Worm (Caenorhabditis elegans) whole organism, late embryonic: ENCODE data around the gene B0507.7.

ENCODE experiments used
- C08G9.2 ChIP-seq: sonication (generic microtip); optimal IDR thresholded peaks from 2 replicates; lab custom pipeline; 2016; ENCODE audit warnings: mild to moderate bottlenecking, missing genetic modification characterization, moderate library complexity, missing compliant biosample characterization
- C38D4.7 ChIP-seq: fragments of 200-800 bp; sonication (Bioruptor generic); optimal IDR thresholded peaks from 2 replicates; lab custom pipeline; 2018; ENCODE audit warnings: mild to moderate bottlenecking, missing genetic modification characterization, moderate library complexity, missing compliant biosample characterization
- K02D7.2 ChIP-seq: sonication (generic microtip); optimal IDR thresholded peaks from 2 replicates; lab custom pipeline; 2017; ENCODE audit warnings: mild to moderate bottlenecking, missing genetic modification characterization, missing compliant biosample characterization
- ahr-1 ChIP-seq: sonication (generic microtip); optimal IDR thresholded peaks from 2 replicates; lab custom pipeline; 2016; ENCODE audit warnings: missing genetic modification characterization, missing compliant biosample characterization
- ama-1 ChIP-seq: fragments of 150-350 bp; optimal IDR thresholded peaks from 2 replicates; lab custom pipeline; 2014
- ceh-2 ChIP-seq: sonication (generic microtip); optimal IDR thresholded peaks from 2 replicates; lab custom pipeline; 2016; ENCODE audit warnings: missing genotype, missing genetic modification characterization, missing compliant biosample characterization
- ceh-31 ChIP-seq: sonication (generic microtip); optimal IDR thresholded peaks from 2 replicates; lab custom pipeline; 2016; ENCODE audit warnings: missing genetic modification characterization, missing compliant biosample characterization
- ceh-34 ChIP-seq: sonication (generic microtip); optimal IDR thresholded peaks from 2 replicates; lab custom pipeline; 2016; ENCODE audit warnings: mild to moderate bottlenecking, missing genetic modification characterization, missing compliant biosample characterization
- ceh-6 ChIP-seq: fragments of 200-800 bp; sonication (Bioruptor generic); optimal IDR thresholded peaks from 2 replicates; lab custom pipeline; 2018; ENCODE audit warnings: mild to moderate bottlenecking, missing genetic modification characterization, missing compliant biosample characterization
- dmd-4 ChIP-seq: sonication (generic microtip); optimal IDR thresholded peaks from 2 replicates; lab custom pipeline; 2016; ENCODE audit warnings: borderline replicate concordance, missing genetic modification characterization, missing compliant biosample characterization
- dve-1 ChIP-seq: sonication (generic microtip); optimal IDR thresholded peaks from 2 replicates; lab custom pipeline; 2017; ENCODE audit warnings: antibody characterized with exemption, mild to moderate bottlenecking, missing genetic modification characterization, missing compliant biosample characterization
- elt-2 ChIP-seq: sonication (generic microtip); optimal IDR thresholded peaks from 2 replicates; lab custom pipeline; 2016; ENCODE audit warnings: missing genetic modification reagents, missing genetic modification characterization, missing compliant biosample characterization
- ets-4 ChIP-seq: sonication (generic microtip); optimal IDR thresholded peaks from 2 replicates; lab custom pipeline; 2016; ENCODE audit warnings: missing genetic modification characterization, missing compliant biosample characterization
- eyg-1 ChIP-seq: sonication (generic microtip); optimal IDR thresholded peaks from 2 replicates; lab custom pipeline; 2016; ENCODE audit warnings: missing genotype, missing genetic modification characterization, missing compliant biosample characterization
- fkh-10 ChIP-seq: fragments of 150-350 bp; optimal IDR thresholded peaks from 2 replicates; lab custom pipeline; 2014; ENCODE audit warnings: missing biosample characterization, missing genetic modification reagents, missing genetic modification characterization
- gmeb-2 ChIP-seq: sonication (generic microtip); optimal IDR thresholded peaks from 2 replicates; lab custom pipeline; 2016; ENCODE audit warnings: missing genetic modification characterization, inconsistent platforms, missing compliant biosample characterization
- hlh-15 ChIP-seq: sonication (generic microtip); optimal IDR thresholded peaks from 2 replicates; lab custom pipeline; 2016; ENCODE audit warnings: missing genetic modification characterization, missing compliant biosample characterization
- mec-3 ChIP-seq: sonication (generic microtip); optimal IDR thresholded peaks from 2 replicates; lab custom pipeline; 2016; ENCODE audit warnings: borderline replicate concordance, missing genetic modification characterization, missing compliant biosample characterization
- nhr-11 ChIP-seq: fragments of 150-350 bp; optimal IDR thresholded peaks from 2 replicates; lab custom pipeline; 2014; ENCODE audit warnings: missing biosample characterization, missing genetic modification characterization
- odd-2 ChIP-seq: sonication (generic microtip); optimal IDR thresholded peaks from 2 replicates; lab custom pipeline; 2017; ENCODE audit warnings: antibody characterized with exemption, mild to moderate bottlenecking, missing genetic modification characterization, missing compliant biosample characterization
- pag-3 ChIP-seq: sonication (generic microtip); optimal IDR thresholded peaks from 2 replicates; lab custom pipeline; 2016; ENCODE audit warnings: missing compliant biosample characterization, missing genetic modification characterization, borderline replicate concordance
- pax-1 ChIP-seq: fragments of 150-350 bp; optimal IDR thresholded peaks from 2 replicates; lab custom pipeline; 2014; ENCODE audit warnings: missing biosample characterization, missing genetic modification characterization
- pha-2 ChIP-seq: sonication (generic microtip); optimal IDR thresholded peaks from 2 replicates; lab custom pipeline; 2017; ENCODE audit warnings: mild to moderate bottlenecking, missing genetic modification characterization, missing compliant biosample characterization
- pros-1 ChIP-seq: fragments of 150-350 bp; optimal IDR thresholded peaks from 2 replicates; lab custom pipeline; 2014; ENCODE audit warnings: missing biosample characterization, missing genetic modification reagents, missing genetic modification characterization
- rnt-1 ChIP-seq: sonication (generic microtip); optimal IDR thresholded peaks from 2 replicates; lab custom pipeline; 2016; ENCODE audit warnings: missing genetic modification characterization, missing compliant biosample characterization
- sox-4 ChIP-seq: sonication (generic microtip); optimal IDR thresholded peaks from 2 replicates; lab custom pipeline; 2017; ENCODE audit warnings: mild to moderate bottlenecking, missing genetic modification characterization, inconsistent platforms, missing compliant biosample characterization
- syd-9 ChIP-seq: sonication (generic microtip); optimal IDR thresholded peaks from 2 replicates; lab custom pipeline; 2016; ENCODE audit warnings: mild to moderate bottlenecking, missing genetic modification characterization, moderate library complexity, missing compliant biosample characterization
- unc-42 ChIP-seq: sonication (generic microtip); optimal IDR thresholded peaks from 2 replicates; lab custom pipeline; 2016; ENCODE audit warnings: missing genotype, missing genetic modification characterization, missing compliant biosample characterization
- unc-55 ChIP-seq: sonication (generic microtip); optimal IDR thresholded peaks from 2 replicates; lab custom pipeline; 2017; ENCODE audit warnings: missing biosample characterization, missing genetic modification reagents, missing genetic modification characterization
- ztf-16 ChIP-seq: sonication (generic microtip); optimal IDR thresholded peaks from 2 replicates; lab custom pipeline; 2017; ENCODE audit warnings: missing genetic modification characterization, missing compliant biosample characterization

Gene B0507.7

DNA sequence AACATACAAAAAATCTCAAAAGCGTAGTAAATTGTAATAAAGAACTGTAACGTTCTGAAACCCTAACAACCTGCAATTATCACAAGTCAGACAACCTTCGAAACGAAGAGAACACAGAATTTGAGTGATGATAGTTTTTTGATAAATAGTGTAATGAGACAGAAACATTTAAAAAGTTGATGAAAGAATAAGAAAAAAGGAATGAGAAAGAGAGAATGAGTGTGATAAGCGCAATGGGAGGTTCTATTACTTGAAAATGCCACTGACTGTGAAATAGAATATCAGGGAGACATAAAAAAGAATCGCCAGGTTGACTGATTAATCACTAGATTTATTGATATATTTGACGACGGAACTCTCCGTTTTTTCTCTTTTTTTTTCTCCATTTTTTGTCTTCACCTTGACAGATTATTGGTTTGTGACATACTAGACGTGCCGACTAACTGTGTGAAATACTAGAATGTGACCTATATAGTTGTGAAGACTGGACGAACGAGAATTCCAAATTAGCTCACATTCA is 40.8 kb upstream of the B0507.7 start (continued):
- no peak for TF ChIP-seq dmd-4 (tag; lab: Kevin White, UChicago)
- no peak for TF ChIP-seq syd-9 (tag; lab: Kevin White, UChicago)
- no peak for TF ChIP-seq pha-2 (tag; lab: Kevin White, UChicago)
- TF ChIP-seq, all 69 proteins: peak for 0

DNA sequence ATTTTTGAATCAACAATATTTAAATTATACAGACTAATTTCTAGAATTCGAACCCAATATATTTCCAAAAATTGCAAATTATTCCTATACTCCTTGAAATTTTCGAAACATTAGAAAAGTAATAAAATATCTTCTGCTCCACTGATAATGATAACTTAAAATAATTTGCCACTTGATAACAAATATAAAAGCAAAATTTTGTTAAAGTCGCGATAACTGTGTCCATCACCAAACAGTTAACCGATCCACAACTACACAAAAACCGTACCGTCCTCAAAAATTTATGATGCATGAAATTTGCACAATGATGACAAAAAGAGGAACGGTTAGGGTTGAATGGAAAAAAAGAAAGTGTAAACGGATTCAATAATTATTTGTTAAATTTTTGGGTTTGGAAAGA is 40.0 kb upstream of the B0507.7 start:
- TF ChIP-seq ahr-1 (no peak), ama-1 (lab: Kevin White, UChicago) (no peak)

DNA sequence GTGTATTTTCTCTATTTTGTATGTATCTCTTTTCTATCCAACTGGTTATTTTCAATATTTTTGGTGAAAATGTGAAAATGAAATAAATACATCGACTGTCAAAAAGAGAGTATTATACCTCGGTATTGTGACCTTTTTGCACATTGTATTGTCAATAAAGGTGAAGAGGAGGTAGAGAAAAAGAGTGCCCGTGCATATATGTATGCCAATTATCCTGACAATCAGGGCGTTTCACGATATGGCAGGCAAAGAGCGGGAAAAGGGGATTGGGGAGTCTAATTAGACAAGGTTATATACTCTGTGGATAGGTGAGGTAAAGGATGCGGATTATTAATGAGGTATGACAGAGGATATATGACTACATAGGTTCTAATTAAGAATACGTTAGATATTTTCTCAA is 38.4 kb upstream of the B0507.7 start:
- TF ChIP-seq ceh-31 (tag; lab: Kevin White, UChicago) (peak; percentile 49), ets-4 (no peak)
- TF ChIP-seq, all 69 proteins: peak for 1

DNA sequence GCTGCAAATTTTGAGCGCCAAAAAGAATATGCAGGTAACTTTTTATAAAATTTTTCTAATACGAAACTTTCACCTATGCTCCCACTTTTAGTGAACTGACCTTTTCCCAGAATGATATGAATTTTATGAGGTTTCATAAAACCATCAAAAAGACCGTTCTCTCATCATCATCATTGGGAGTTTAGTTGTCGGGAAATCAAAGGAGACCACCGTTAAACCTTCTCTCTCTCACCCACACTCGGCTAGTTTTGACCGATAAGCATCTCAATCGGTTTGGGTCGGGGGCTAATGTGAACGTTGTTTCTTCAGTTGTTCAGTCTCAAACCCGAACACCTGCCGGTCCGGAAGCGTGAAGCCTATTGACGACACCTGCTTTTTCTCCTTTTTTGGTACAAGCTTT is 37.7 kb upstream of the B0507.7 start:
- TF ChIP-seq rnt-1 (tag; lab: Kevin White, UChicago) (no peak), C08G9.2 (tag; lab: Kevin White, UChicago) (no peak), ceh-2 (no peak), hlh-15 (tag; lab: Kevin White, UChicago) (no peak), sox-4 (no peak), pag-3 (tag; lab: Kevin White, UChicago) (no peak), unc-55 (GFP tag; lab: Kevin White, UChicago) (no peak), pax-1 (tag; lab: Kevin White, UChicago) (no peak), unc-42 (no peak), ceh-6 (GFP tag; lab: Kevin White, UChicago) (no peak), K02D7.2 (tag; lab: Kevin White, UChicago) (no peak)

DNA sequence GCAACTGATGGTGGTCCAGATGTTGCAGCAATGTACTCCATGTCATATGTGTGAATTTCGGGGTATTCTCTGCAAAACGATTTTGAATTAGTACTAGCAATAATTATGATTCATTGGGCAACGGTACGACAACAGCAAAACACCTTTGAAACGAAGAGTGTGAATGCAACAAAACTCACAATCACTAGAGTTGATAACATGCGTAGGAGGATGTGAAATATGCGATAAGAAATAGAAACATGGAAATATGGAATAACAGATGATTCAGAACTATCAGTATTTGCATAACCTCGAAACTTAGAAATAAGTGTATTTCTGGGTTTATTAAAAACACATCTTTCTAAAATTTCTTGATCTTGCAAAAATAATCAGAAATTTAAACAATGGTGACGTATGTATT is 37.0 kb upstream of the B0507.7 start:
- TF ChIP-seq pros-1 (tag; lab: Kevin White, UChicago) (no peak), ztf-16 (no peak), elt-2 (tag; lab: Kevin White, UChicago) (peak; percentile 27), dve-1 (tag; lab: Kevin White, UChicago) (no peak)

DNA sequence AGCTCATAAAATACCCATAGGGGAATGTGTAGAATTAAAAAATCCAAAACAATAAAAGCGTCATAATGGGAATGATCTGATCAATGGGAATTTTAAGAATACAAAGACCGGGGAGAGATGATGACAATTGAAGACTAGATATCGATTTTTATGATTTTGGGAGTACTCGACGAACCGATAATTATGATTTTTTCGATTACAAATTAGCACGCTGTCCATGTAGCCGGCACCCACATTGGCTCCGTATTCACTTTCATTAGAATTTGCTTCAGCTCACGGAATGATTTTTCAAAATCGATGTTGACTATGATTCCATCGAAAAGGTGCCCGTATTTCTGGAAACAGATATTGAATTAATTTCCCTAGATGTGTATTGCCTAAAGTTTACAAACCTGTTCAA is 34.3 kb upstream of the B0507.7 start:
- TF ChIP-seq eyg-1 (tag; lab: Kevin White, UChicago) (no peak), C38D4.7 (GFP tag; lab: Kevin White, UChicago) (no peak), ama-1 (lab: Kevin White, UChicago) (peak; percentile 42), gmeb-2 (tag; lab: Kevin White, UChicago) (no peak)

DNA sequence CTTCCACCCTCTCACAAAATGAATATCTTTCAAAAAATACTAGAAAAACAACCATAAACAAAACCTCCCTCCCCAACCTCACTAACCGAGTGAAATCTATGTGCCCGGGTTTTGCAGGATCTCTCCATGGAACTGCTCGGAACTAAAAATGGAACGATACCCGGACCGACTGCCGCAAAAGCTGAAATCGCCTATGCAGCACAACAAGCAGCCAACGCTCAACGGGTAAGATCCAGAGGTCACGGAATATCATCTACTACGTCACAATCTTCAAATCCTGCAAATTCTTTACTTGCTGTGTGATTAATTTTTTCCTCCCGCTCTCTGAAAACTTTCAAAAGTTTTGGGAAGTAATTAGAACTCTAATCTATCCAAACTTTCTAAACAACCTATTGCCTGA is 30.8 kb upstream of the B0507.7 start:
- TF ChIP-seq fkh-10 (no peak), hlh-15 (tag; lab: Kevin White, UChicago) (no peak), nhr-11 (tag; lab: Kevin White, UChicago) (no peak), ceh-34 (tag; lab: Kevin White, UChicago) (no peak)
- TF ChIP-seq, all 69 proteins: peak for 0

DNA sequence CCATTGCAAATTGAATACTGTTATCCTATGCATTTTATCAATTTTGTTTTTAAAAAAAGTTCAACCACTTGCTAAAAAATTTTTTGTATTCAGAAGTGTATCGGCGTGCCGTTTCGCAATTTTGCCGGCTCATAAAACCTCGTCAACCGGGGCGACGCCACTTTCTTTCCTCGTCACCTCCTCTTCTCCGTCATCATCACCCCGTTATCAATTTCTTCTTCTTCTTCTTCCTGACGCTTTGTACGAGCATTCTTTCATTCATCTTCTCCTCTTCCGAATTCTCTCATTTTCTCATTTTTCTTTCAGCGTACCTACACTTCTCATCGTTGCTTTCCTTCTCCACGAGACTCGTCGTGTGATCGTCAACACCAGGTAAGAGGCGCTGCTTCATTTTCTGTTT is 27.7 kb upstream of the B0507.7 start, which contains the start of gene sup-37:
Gene sup-37, plus strand, starts transcription at position 301 of the 400 bp plus-strand sequence.
- no peak for TF ChIP-seq ama-1 (lab: Kevin White, UChicago)
- TF ChIP-seq odd-2 (tag; lab: Kevin White, UChicago), result no peak
- no peak for TF ChIP-seq mec-3 (tag; lab: Kevin White, UChicago)
